Worm (Caenorhabditis elegans): ENCODE data around the gene adt-1.

DNA sequence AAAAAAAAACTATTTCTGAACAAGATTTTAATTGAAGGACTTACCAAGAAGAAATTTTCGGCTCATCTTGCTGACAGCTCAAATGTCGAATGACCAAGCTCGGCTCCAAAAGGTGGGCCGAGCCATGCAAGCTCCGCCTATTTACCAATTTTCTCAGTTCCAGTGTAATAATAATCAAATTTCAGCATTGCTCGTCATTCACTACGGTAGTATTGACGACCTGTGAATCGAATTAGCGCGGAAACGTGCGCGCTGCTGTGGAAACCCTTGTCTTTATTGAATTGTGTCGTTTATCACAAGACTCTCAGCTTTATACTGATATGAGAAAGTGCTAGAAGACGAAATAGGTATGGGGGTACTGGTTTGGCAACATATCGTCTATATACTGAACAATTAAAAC, 15.1 kb upstream of the adt-1 start, which contains the start of gene nlp-76:
- no peak for TF ChIP-seq snpc-4 (tag; optimal IDR thresholded peaks at IDR 0.05)
- no peak for TF ChIP-seq nhr-237 (tag; optimal IDR thresholded peaks at IDR 0.05)
- TF ChIP-seq elt-1 (tag; optimal IDR thresholded peaks at IDR 0.05; ENCODE audit: borderline replicate concordance, insufficient read depth): no peak
- no peak for TF ChIP-seq nhr-12 (tag; optimal IDR thresholded peaks at IDR 0.05)
- no peak for TF ChIP-seq elt-3 (tag; optimal IDR thresholded peaks at IDR 0.05)
- TF ChIP-seq lin-13 (tag; optimal IDR thresholded peaks at IDR 0.05): no peak
- no peak for TF ChIP-seq sptf-1 (tag; optimal IDR thresholded peaks at IDR 0.05)
- TF ChIP-seq cnd-1 (tag; optimal IDR thresholded peaks at IDR 0.05): no peak
- TF ChIP-seq blmp-1 (tag; optimal IDR thresholded peaks at IDR 0.05): no peak
- TF ChIP-seq unc-39 (tag; optimal IDR thresholded peaks at IDR 0.05): no peak
- TF ChIP-seq mep-1 (tag; optimal IDR thresholded peaks at IDR 0.05): no peak
